ENCODE assay signal across 2 worm cellular contexts in the genomic region with DNA sequence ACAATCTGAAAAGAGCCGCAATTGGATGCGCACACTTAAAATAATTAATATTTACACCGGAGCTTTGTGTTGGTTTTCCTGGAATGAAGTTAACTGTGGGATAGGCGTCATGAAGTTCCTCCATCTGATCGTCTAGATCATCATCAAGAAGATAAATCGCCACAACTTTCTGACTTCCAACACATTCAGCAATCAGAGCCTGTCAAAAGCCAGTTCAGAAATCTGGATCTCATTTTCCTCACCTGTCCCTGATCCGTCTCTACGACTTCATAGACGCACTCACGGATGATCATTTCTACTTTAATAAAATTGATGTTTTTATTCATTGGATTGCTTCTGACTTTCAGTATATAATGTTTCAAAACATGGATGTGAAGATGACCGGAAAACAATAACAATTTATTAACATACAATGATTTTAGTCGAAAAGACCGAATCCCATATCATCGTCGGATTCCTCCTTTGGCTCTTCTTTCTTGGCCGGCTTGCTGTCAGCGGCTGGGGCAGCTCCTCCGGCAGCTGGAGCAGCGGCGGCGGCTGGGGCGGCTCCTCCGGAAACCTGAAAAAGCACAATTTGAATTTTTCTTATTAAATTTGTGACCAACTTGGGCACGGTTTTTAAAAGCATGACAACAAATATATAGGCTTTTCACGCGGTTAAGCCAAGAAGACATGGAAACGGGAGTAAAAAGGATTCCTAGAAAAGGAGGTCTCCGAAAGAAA.
TF ChIP-seq lines count a peak whose summit lies in the region.

A gene (minus strand): TSS at position 293 of the 723 bp plus-strand sequence.

TF ChIP-seq in whole organism, L4 larva, 104 proteins besides CTCF, POLR2A, EP300 and RAD21:
- TF ChIP-seq Y105C5A.15 (GFP tag; IDR thresholded peaks at IDR 0.05; lab: Robert Waterston, UW) (no peak), pqm-1 (tag; optimal IDR thresholded peaks at IDR 0.05; lab: Kevin White, UChicago) (no peak), aha-1 (tag; lab: Kevin White, UChicago) (peak; percentile 28), snpc-1.2 (GFP tag; IDR thresholded peaks at IDR 0.05; lab: Robert Waterston, UW) (peak; percentile 60), egl-27 (tag; optimal IDR thresholded peaks at IDR 0.05; lab: Kevin White, UChicago) (no peak), tra-1 (GFP tag; IDR thresholded peaks at IDR 0.05; lab: Robert Waterston, UW) (no peak), mdt-29 (GFP tag; IDR thresholded peaks at IDR 0.05; lab: Robert Waterston, UW) (0 out of 2 replicates have a peak, but pooled peaks have one; percentile 44), sdz-12 (GFP tag; optimal IDR thresholded peaks at IDR 0.05; lab: Kevin White, UChicago) (no peak), lin-15B (tag; optimal IDR thresholded peaks at IDR 0.05; lab: Kevin White, UChicago) (no peak), ces-1 (GFP tag; optimal IDR thresholded peaks at IDR 0.05; lab: Kevin White, UChicago) (no peak), egl-43 (GFP tag; IDR thresholded peaks at IDR 0.05; lab: Robert Waterston, UW) (no peak), hmg-1.1 (GFP tag; IDR thresholded peaks at IDR 0.05; lab: Robert Waterston, UW) (no peak), T20F7.1 (GFP tag; optimal IDR thresholded peaks at IDR 0.05; lab: Kevin White, UChicago) (no peak), daf-16 (GFP tag; optimal IDR thresholded peaks at IDR 0.05; lab: Kevin White, UChicago) (no peak), daf-16 (tag; optimal IDR thresholded peaks at IDR 0.05; lab: Kevin White, UChicago) (no peak), lin-38 (GFP tag; IDR thresholded peaks at IDR 0.05; lab: Robert Waterston, UW) (no peak), madf-9 (GFP tag; conservative IDR thresholded peaks at IDR 0.05; lab: Robert Waterston, UW) (no peak), daf-12 (tag; optimal IDR thresholded peaks at IDR 0.05; lab: Kevin White, UChicago) (no peak), arid-1 (GFP tag; conservative IDR thresholded peaks at IDR 0.05; lab: Robert Waterston, UW) (peak; percentile 50; the same call in 1 of the 2 replicates), dmd-8 (GFP tag; IDR thresholded peaks at IDR 0.05; lab: Robert Waterston, UW) (0 out of 2 replicates have a peak, but pooled peaks have one; percentile 19), F49E8.2 (tag; optimal IDR thresholded peaks at IDR 0.05; lab: Kevin White, UChicago; ENCODE audit: borderline replicate concordance) (peak; percentile 38), mxl-2 (GFP tag; conservative IDR thresholded peaks at IDR 0.05; lab: Robert Waterston, UW) (no peak), ztf-11 (tag; optimal IDR thresholded peaks at IDR 0.05; lab: Kevin White, UChicago) (no peak), hif-1 (tag; optimal IDR thresholded peaks at IDR 0.05; lab: Kevin White, UChicago) (no peak), nhr-28 (tag; optimal IDR thresholded peaks at IDR 0.05; lab: Kevin White, UChicago) (no peak), fkh-10 (GFP tag; optimal IDR thresholded peaks at IDR 0.05; lab: Kevin White, UChicago) (no peak), nhr-102 (tag; optimal IDR thresholded peaks at IDR 0.05; lab: Kevin White, UChicago) (peak; percentile 4), jun-1 (tag; optimal IDR thresholded peaks at IDR 0.05; lab: Kevin White, UChicago) (no peak), set-16 (GFP tag; IDR thresholded peaks at IDR 0.05; lab: Robert Waterston, UW) (peak; percentile 95), skn-1 (tag; optimal IDR thresholded peaks at IDR 0.05; lab: Kevin White, UChicago) (no peak), spr-1 (tag; optimal IDR thresholded peaks at IDR 0.05; lab: Kevin White, UChicago) (no peak), Y48G9A.11 (GFP tag; IDR thresholded peaks at IDR 0.05; lab: Robert Waterston, UW) (0 out of 2 replicates have a peak, but pooled peaks have one; percentile 17), ctbp-1 (GFP tag; IDR thresholded peaks at IDR 0.05; lab: Robert Waterston, UW) (0 out of 2 replicates have a peak, but pooled peaks have one; percentile 47), nhr-10 (tag; optimal IDR thresholded peaks at IDR 0.05; lab: Kevin White, UChicago) (no peak)

TF ChIP-seq in whole organism, young adult, 124 proteins besides CTCF, POLR2A, EP300 and RAD21 (continues in another document):
- no peak for TF ChIP-seq let-607 (tag; optimal IDR thresholded peaks at IDR 0.05; lab: Kevin White, UChicago)
- no peak for TF ChIP-seq ama-1 (optimal IDR thresholded peaks at IDR 0.05; lab: Kevin White, UChicago)
- peak in 1 of 2 experiments; percentile 60 for TF ChIP-seq ama-1 (GFP tag; optimal IDR thresholded peaks at IDR 0.05; lab: Kevin White, UChicago)
- peak; percentile 39 for TF ChIP-seq lin-54 (GFP tag; optimal IDR thresholded peaks at IDR 0.05; lab: Kevin White, UChicago)
- no peak for TF ChIP-seq snpc-4 (GFP tag; optimal IDR thresholded peaks at IDR 0.05; lab: Kevin White, UChicago)
- peak in 2 of 4 experiments; percentile 40 to 71 for TF ChIP-seq snpc-4 (tag; optimal IDR thresholded peaks at IDR 0.05; lab: Kevin White, UChicago)
- TF ChIP-seq egl-44 (GFP tag; IDR thresholded peaks at IDR 0.05; lab: Robert Waterston, UW), result 0 out of 2 replicates have a peak, but pooled peaks have one; percentile 17
- peak; percentile 54; the same call in 1 of the 2 replicates for TF ChIP-seq lin-26 (GFP tag; IDR thresholded peaks at IDR 0.05; lab: Robert Waterston, UW)
- no peak for TF ChIP-seq madf-3 (GFP tag; IDR thresholded peaks at IDR 0.05; lab: Robert Waterston, UW)
- TF ChIP-seq K11D2.4 (GFP tag; IDR thresholded peaks at IDR 0.05; lab: Robert Waterston, UW), result no peak
- TF ChIP-seq F33H1.4 (GFP tag; IDR thresholded peaks at IDR 0.05; lab: Robert Waterston, UW), result peak; percentile 47
- TF ChIP-seq die-1 (tag; optimal IDR thresholded peaks at IDR 0.05; lab: Kevin White, UChicago), result no peak
- peak; percentile 29 for TF ChIP-seq athp-1 (tag; optimal IDR thresholded peaks at IDR 0.05; lab: Kevin White, UChicago)
- TF ChIP-seq sptf-2 (GFP tag; optimal IDR thresholded peaks at IDR 0.05; lab: Kevin White, UChicago), result no peak
- peak; percentile 5 for TF ChIP-seq lsl-1 (GFP tag; optimal IDR thresholded peaks at IDR 0.05; lab: Kevin White, UChicago)
- TF ChIP-seq nhr-179 (tag; optimal IDR thresholded peaks at IDR 0.05; lab: Kevin White, UChicago), result no peak
- no peak for TF ChIP-seq F52B5.7 (tag; optimal IDR thresholded peaks at IDR 0.05; lab: Kevin White, UChicago)
- TF ChIP-seq ekl-4 (GFP tag; IDR thresholded peaks at IDR 0.05; lab: Robert Waterston, UW), result peak; percentile 87
- no peak for TF ChIP-seq Y79H2A.3 (GFP tag; conservative IDR thresholded peaks at IDR 0.05; lab: Robert Waterston, UW)
- TF ChIP-seq cebp-2 (GFP tag; IDR thresholded peaks at IDR 0.05; lab: Robert Waterston, UW), result peak; percentile 89
- peak; percentile 89 for TF ChIP-seq attf-6 (GFP tag; IDR thresholded peaks at IDR 0.05; lab: Robert Waterston, UW)
- TF ChIP-seq ztf-18 (tag; optimal IDR thresholded peaks at IDR 0.05; lab: Kevin White, UChicago), result no peak
- TF ChIP-seq tlf-1 (GFP tag; optimal IDR thresholded peaks at IDR 0.05; lab: Kevin White, UChicago), result peak; percentile 62
- no peak for TF ChIP-seq snpc-1.3 (tag; optimal IDR thresholded peaks at IDR 0.05; lab: Kevin White, UChicago; ENCODE audit: insufficient read depth)
- TF ChIP-seq egrh-3 (GFP tag; IDR thresholded peaks at IDR 0.05; lab: Robert Waterston, UW), result peak; percentile 92
- TF ChIP-seq hsf-1 (GFP tag; IDR thresholded peaks at IDR 0.05; lab: Robert Waterston, UW), result peak; percentile 56
- TF ChIP-seq Y95B8A.8 (GFP tag; IDR thresholded peaks at IDR 0.05; lab: Robert Waterston, UW), result 0 out of 2 replicates have a peak, but pooled peaks have one; percentile 34
- no peak for TF ChIP-seq sea-2 (GFP tag; IDR thresholded peaks at IDR 0.05; lab: Robert Waterston, UW)
- peak; percentile 60 for TF ChIP-seq pbrm-1 (GFP tag; IDR thresholded peaks at IDR 0.05; lab: Robert Waterston, UW)
- TF ChIP-seq chd-7 (tag; optimal IDR thresholded peaks at IDR 0.05; lab: Kevin White, UChicago), result peak; percentile 31
- TF ChIP-seq B0336.3 (GFP tag; IDR thresholded peaks at IDR 0.05; lab: Robert Waterston, UW), result peak; percentile 68
- no peak for TF ChIP-seq lin-40 (tag; optimal IDR thresholded peaks at IDR 0.05; lab: Kevin White, UChicago)
- 0 out of 2 replicates have a peak, but pooled peaks have one; percentile 74 for TF ChIP-seq Y53G8AR.9 (GFP tag; conservative IDR thresholded peaks at IDR 0.05; lab: Robert Waterston, UW)
- no peak for TF ChIP-seq akir-1 (GFP tag; optimal IDR thresholded peaks at IDR 0.05; lab: Kevin White, UChicago)
- no peak for TF ChIP-seq lin-35 (GFP tag; optimal IDR thresholded peaks at IDR 0.05; lab: Kevin White, UChicago)
- TF ChIP-seq tbp1 (GFP tag; optimal IDR thresholded peaks at IDR 0.05; lab: Kevin White, UChicago), result peak; percentile 29
- TF ChIP-seq madf-6 (GFP tag; IDR thresholded peaks at IDR 0.05; lab: Robert Waterston, UW), result peak; percentile 74
- TF ChIP-seq repo-1 (tag; optimal IDR thresholded peaks at IDR 0.05; lab: Kevin White, UChicago), result peak; percentile 43
- TF ChIP-seq somi-1 (GFP tag; optimal IDR thresholded peaks at IDR 0.05; lab: Kevin White, UChicago), result no peak
- TF ChIP-seq mcd-1 (GFP tag; IDR thresholded peaks at IDR 0.05; lab: Robert Waterston, UW), result peak; percentile 53; the same call in 1 of the 2 replicates
- no peak for TF ChIP-seq F57A8.1 (GFP tag; optimal IDR thresholded peaks at IDR 0.05; lab: Kevin White, UChicago)
- no peak for TF ChIP-seq F39B2.1 (GFP tag; IDR thresholded peaks at IDR 0.05; lab: Robert Waterston, UW)
- no peak for TF ChIP-seq atf-7 (tag; optimal IDR thresholded peaks at IDR 0.05; lab: Kevin White, UChicago)
- TF ChIP-seq Y56A3A.18 (GFP tag; IDR thresholded peaks at IDR 0.05; lab: Robert Waterston, UW), result peak; percentile 69
- TF ChIP-seq hrde-1 (tag; optimal IDR thresholded peaks at IDR 0.05; lab: Kevin White, UChicago; ENCODE audit: borderline replicate concordance), result peak; percentile 33
- TF ChIP-seq ceh-79 (tag; optimal IDR thresholded peaks at IDR 0.05; lab: Kevin White, UChicago), result peak; percentile 42
- TF ChIP-seq zim-3 (tag; optimal IDR thresholded peaks at IDR 0.05; lab: Kevin White, UChicago), result no peak
- peak; percentile 31 for TF ChIP-seq xnd-1 (tag; optimal IDR thresholded peaks at IDR 0.05; lab: Kevin White, UChicago)
- no peak for TF ChIP-seq ztf-25 (GFP tag; IDR thresholded peaks at IDR 0.05; lab: Robert Waterston, UW)
- no peak for TF ChIP-seq fkh-3 (tag; optimal IDR thresholded peaks at IDR 0.05; lab: Kevin White, UChicago)
- TF ChIP-seq zfh-2 (GFP tag; conservative IDR thresholded peaks at IDR 0.05; lab: Robert Waterston, UW), result peak; percentile 84
- no peak for TF ChIP-seq rec-8 (tag; optimal IDR thresholded peaks at IDR 0.05; lab: Kevin White, UChicago)
- no peak for TF ChIP-seq cebp-1 (GFP tag; IDR thresholded peaks at IDR 0.05; lab: Robert Waterston, UW)
- TF ChIP-seq cebp-1 (tag; optimal IDR thresholded peaks at IDR 0.05; lab: Kevin White, UChicago), result peak; percentile 5
